Fruit fly (Drosophila melanogaster): ENCODE data around the gene CG4743.

CG4743 gene

DNA sequence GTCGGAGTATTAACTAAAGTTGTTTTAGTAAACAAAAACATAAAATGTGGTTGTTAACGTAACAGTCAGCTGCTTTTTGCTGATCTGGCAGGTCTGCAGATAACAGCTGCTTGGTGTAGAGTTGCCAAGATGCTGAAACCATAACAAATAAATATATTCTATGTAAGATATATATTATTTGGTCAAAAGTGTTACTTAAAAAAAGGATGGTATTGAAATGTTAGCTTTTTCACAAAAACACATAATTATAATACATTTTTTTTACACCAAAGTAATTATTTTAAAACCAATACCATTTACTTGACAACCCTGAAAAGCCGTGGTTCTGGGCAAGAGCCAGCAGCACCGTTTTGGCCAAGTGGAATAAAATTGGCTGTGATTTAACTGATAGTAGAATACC lies at the start of gene CG4743, which contains the start of gene Idh3g (continued):
- peak; percentile 79 for TF ChIP-seq dan (GFP tag; IDR thresholded peaks at IDR 0.05)
- TF ChIP-seq ems (GFP tag; optimal IDR thresholded peaks at IDR 0.05) = peak; percentile 81
- TF ChIP-seq sens-2 (GFP tag; IDR thresholded peaks at IDR 0.05) = peak; percentile 94
- TF ChIP-seq Hr78 (GFP tag; optimal IDR thresholded peaks at IDR 0.05) = peak in 1 of 2 experiments; percentile 86
- TF ChIP-seq odd (GFP tag; optimal IDR thresholded peaks at IDR 0.05) = peak; percentile 95
- TF ChIP-seq Sry-β (GFP tag; optimal IDR thresholded peaks at IDR 0.05) = peak; percentile 71
- no peak for TF ChIP-seq p53 (GFP tag; optimal IDR thresholded peaks at IDR 0.05)
- TF ChIP-seq CG34422 (GFP tag; IDR thresholded peaks at IDR 0.05) = peak; percentile 97
- peak; percentile 92 for TF ChIP-seq Lhr (GFP tag; optimal IDR thresholded peaks at IDR 0.05)
- peak; percentile 96 for TF ChIP-seq Meics (GFP tag; optimal IDR thresholded peaks at IDR 0.05)
- no peak for TF ChIP-seq Neu2 (GFP tag; optimal IDR thresholded peaks at IDR 0.05; ENCODE audit: borderline replicate concordance)
- TF ChIP-seq pan (optimal IDR thresholded peaks at IDR 0.05) = no peak
- TF ChIP-seq pan (GFP tag; optimal IDR thresholded peaks at IDR 0.05 in 1 of 2, IDR thresholded peaks at IDR 0.05 in 1 of 2) = peak in 1 of 2 experiments; percentile 98
- peak; percentile 90 for TF ChIP-seq dimm (GFP tag; IDR thresholded peaks at IDR 0.05)
- peak; percentile 98 for TF ChIP-seq zen (tag; optimal IDR thresholded peaks at IDR 0.05)
- peak; percentile 98 for TF ChIP-seq CG10979 (tag; optimal IDR thresholded peaks at IDR 0.05)
- TF ChIP-seq Dp (GFP tag; optimal IDR thresholded peaks at IDR 0.05) = peak; percentile 28
- TF ChIP-seq Atf6 (GFP tag; IDR thresholded peaks at IDR 0.05) = peak; percentile 97
- TF ChIP-seq D19A (tag; optimal IDR thresholded peaks at IDR 0.05) = peak; percentile 95
- peak; percentile 68 for TF ChIP-seq tx (GFP tag; optimal IDR thresholded peaks at IDR 0.05)
- TF ChIP-seq wdn (GFP tag; IDR thresholded peaks at IDR 0.05) = peak; percentile 95
- TF ChIP-seq esg (GFP tag; conservative IDR thresholded peaks at IDR 0.05) = peak; percentile 95
- peak; percentile 92 for TF ChIP-seq CG11085 (GFP tag; IDR thresholded peaks at IDR 0.05)
- TF ChIP-seq bsh (GFP tag; optimal IDR thresholded peaks at IDR 0.05) = peak; percentile 72 to 99
- TF ChIP-seq jumu (GFP tag; optimal IDR thresholded peaks at IDR 0.05) = peak; percentile 31
- peak; percentile 96 for TF ChIP-seq CG17385 (GFP tag; optimal IDR thresholded peaks at IDR 0.05)
- TF ChIP-seq Asciz (GFP tag; optimal IDR thresholded peaks at IDR 0.05) = peak; percentile 92
- TF ChIP-seq org-1 (GFP tag; optimal IDR thresholded peaks at IDR 0.05) = peak; percentile 92
- TF ChIP-seq slp2 (GFP tag; optimal IDR thresholded peaks at IDR 0.05) = peak; percentile 47
- peak; percentile 95 for TF ChIP-seq sim (GFP tag; IDR thresholded peaks at IDR 0.05)
- peak; percentile 40 for TF ChIP-seq Scr (GFP tag; IDR thresholded peaks at IDR 0.05; ENCODE audit: partially characterized antibody)
- TF ChIP-seq CG31441 (GFP tag; IDR thresholded peaks at IDR 0.05) = peak; percentile 99
- TF ChIP-seq disco-r (GFP tag; optimal IDR thresholded peaks at IDR 0.05) = peak; percentile 58
- TF ChIP-seq CG6689 (GFP tag; IDR thresholded peaks at IDR 0.05) = peak; percentile 97
- peak; percentile 97 for TF ChIP-seq CG15269 (tag; optimal IDR thresholded peaks at IDR 0.05)
- peak; percentile 98 for TF ChIP-seq Sox102F (GFP tag; optimal IDR thresholded peaks at IDR 0.05)
- peak; percentile 97 for TF ChIP-seq YL-1 (GFP tag; optimal IDR thresholded peaks at IDR 0.05)
- no peak for TF ChIP-seq ab (GFP tag; optimal IDR thresholded peaks at IDR 0.05)
- peak; percentile 39 for TF ChIP-seq CG3163 (GFP tag; optimal IDR thresholded peaks at IDR 0.05)
- TF ChIP-seq CG17612 (GFP tag; IDR thresholded peaks at IDR 0.05) = peak; percentile 88
- peak; percentile 90 for TF ChIP-seq wor (GFP tag; IDR thresholded peaks at IDR 0.05)
- TF ChIP-seq repo (GFP tag; optimal IDR thresholded peaks at IDR 0.05) = peak; percentile 64
- TF ChIP-seq Myb (GFP tag; optimal IDR thresholded peaks at IDR 0.05) = peak; percentile 26
- TF ChIP-seq gsb-n (tag; optimal IDR thresholded peaks at IDR 0.05) = peak; percentile 99
- peak; percentile 92 for TF ChIP-seq CG1529 (GFP tag; optimal IDR thresholded peaks at IDR 0.05)
- peak; percentile 92 for TF ChIP-seq CG32772 (GFP tag; IDR thresholded peaks at IDR 0.05)
- peak; percentile 98 for TF ChIP-seq ci (GFP tag; IDR thresholded peaks at IDR 0.05)
- TF ChIP-seq sug (tag; optimal IDR thresholded peaks at IDR 0.05) = peak; percentile 97
- TF ChIP-seq Blimp-1 (GFP tag; optimal IDR thresholded peaks at IDR 0.05) = peak; percentile 96
- peak; percentile 85 for TF ChIP-seq CG18011 (GFP tag; optimal IDR thresholded peaks at IDR 0.05)
- peak; percentile 91 for TF ChIP-seq ase (GFP tag; IDR thresholded peaks at IDR 0.05)

Measured in whole organism, embryonic.